Worm (Caenorhabditis elegans) whole organism, L4 larva: ENCODE results near the gene bre-2.

Experiments used
- daf-16 ChIP-seq, 3 experiments: sonication (generic microtip); optimal IDR thresholded peaks; 2 replicates each; lab custom pipeline; 2016 to 2017; ENCODE audit warnings: missing genetic modification characterization in 3 of 3, missing genetic modification reagents in 3 of 3, mild to moderate bottlenecking in 2 of 3, missing compliant biosample characterization in 2 of 3, missing biosample characterization in 1 of 3, moderate library complexity in 1 of 3
- mdl-1 ChIP-seq, 2 experiments: fragments of 150-350 bp in 1 of 2; sonication (generic microtip) in 1 of 2; optimal IDR thresholded peaks; 2 replicates each; lab custom pipeline; 2014 to 2017; ENCODE audit warnings: missing biosample characterization in 2 of 2, missing genetic modification characterization in 2 of 2
- nhr-10 ChIP-seq: fragments of 150-350 bp; optimal IDR thresholded peaks from 2 replicates; lab custom pipeline; 2014; ENCODE audit warnings: missing biosample characterization, missing genetic modification characterization
- nhr-11 ChIP-seq: fragments of 150-350 bp; optimal IDR thresholded peaks from 2 replicates; lab custom pipeline; 2014; ENCODE audit warnings: missing biosample characterization, missing genetic modification characterization
- nhr-6 ChIP-seq: fragments of 150-350 bp; optimal IDR thresholded peaks from 2 replicates; lab custom pipeline; 2014; ENCODE audit warnings: missing biosample characterization, missing genetic modification characterization
- pha-4 ChIP-seq, 2 experiments: fragments of 150-350 bp in 1 of 2; fragments of 200-800 bp in 1 of 2; sonication (Bioruptor generic) in 1 of 2; IDR thresholded peaks in 1 of 2; optimal IDR thresholded peaks in 1 of 2; 2 replicates each; pipeline versions ENCODE4 v1.3.6 to Lab custom; 2014 to 2022; ENCODE audit warnings: missing genetic modification characterization in 2 of 2, missing genetic modification reagents in 2 of 2, missing biosample characterization in 1 of 2, missing compliant biosample characterization in 1 of 2
- rbr-2 ChIP-seq: sonication (generic microtip); optimal IDR thresholded peaks from 2 replicates; lab custom pipeline; 2016; ENCODE audit warnings: missing genotype, missing genetic modification characterization, missing compliant biosample characterization
- skn-1 ChIP-seq: fragments of 150-350 bp; optimal IDR thresholded peaks from 2 replicates; lab custom pipeline; 2014; ENCODE audit warnings: missing biosample characterization, missing genetic modification characterization
- snpc-4 ChIP-seq: fragments of 150-350 bp; optimal IDR thresholded peaks from 2 replicates; lab custom pipeline; 2014; ENCODE audit warnings: missing biosample characterization, missing genetic modification characterization
- zag-1 ChIP-seq: fragments of 150-350 bp; optimal IDR thresholded peaks from 2 replicates; lab custom pipeline; 2014; ENCODE audit warnings: missing biosample characterization, missing genetic modification characterization

DNA sequence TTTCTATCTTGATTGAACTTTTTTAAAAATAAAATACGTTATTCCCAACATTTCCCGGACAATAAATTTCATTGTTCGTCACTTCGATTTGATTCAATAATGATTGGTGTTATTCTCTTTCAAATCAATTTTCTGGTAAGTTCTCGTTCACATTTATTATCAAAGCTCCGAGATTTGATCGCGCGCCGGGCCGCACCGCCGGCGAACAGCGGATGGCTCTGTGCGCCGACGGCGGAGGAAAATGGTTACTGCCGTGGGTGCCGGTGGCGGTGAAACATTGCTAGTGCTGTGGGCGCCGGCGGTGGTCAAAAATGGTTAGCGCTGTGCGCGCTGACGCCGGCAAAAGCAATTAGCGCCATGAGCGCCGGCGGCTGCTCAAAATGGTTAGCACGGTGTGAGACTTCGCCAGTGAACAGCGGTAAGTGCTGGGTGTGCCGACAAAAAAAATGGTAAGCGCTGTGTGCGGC, 48.3 kb downstream of the bre-2 start, which contains the start of gene Y39E4B.13:
- TF ChIP-seq rbr-2 (tag; lab: Kevin White, UChicago) (no peak), skn-1 (no peak), nhr-10 (no peak), nhr-11 (tag; lab: Kevin White, UChicago) (no peak), mdl-1 (tag; optimal IDR thresholded peaks at IDR 0.05; lab: Kevin White, UChicago) (no peak), nhr-6 (tag; lab: Kevin White, UChicago) (no peak), pha-4 (GFP tag; IDR thresholded peaks at IDR 0.05; lab: Robert Waterston, UW) (no peak), pha-4 (tag; optimal IDR thresholded peaks at IDR 0.05; lab: Kevin White, UChicago) (no peak), daf-16 (GFP tag; optimal IDR thresholded peaks at IDR 0.05; lab: Kevin White, UChicago) (no peak), daf-16 (tag; optimal IDR thresholded peaks at IDR 0.05; lab: Kevin White, UChicago) (no peak), zag-1 (tag; lab: Kevin White, UChicago) (no peak), snpc-4 (no peak)
